Worm (Caenorhabditis elegans) whole organism, midembryonic: ENCODE data around the gene tmem-258.

ENCODE experiments used
- cog-1 ChIP-seq: sonication (generic microtip); optimal IDR thresholded peaks from 2 replicates; lab custom pipeline; 2016; ENCODE audit warnings: missing genetic modification characterization, missing compliant biosample characterization
- flt-1 ChIP-seq: fragments of 200-800 bp; sonication (Bioruptor generic); IDR thresholded peaks from 2 replicates; pipeline ENCODE4 v1.3.6; 2022; ENCODE audit warnings: missing genetic modification characterization, missing compliant biosample characterization
- klf-2 ChIP-seq: fragments of 200-800 bp; sonication (Bioruptor generic); conservative IDR thresholded peaks from 2 replicates; pipeline ENCODE4 v1.3.6; 2022; ENCODE audit warnings: missing genetic modification reagents, missing genetic modification characterization, missing compliant biosample characterization
- ref-1 ChIP-seq: fragments of 200-800 bp; sonication (Bioruptor generic); conservative IDR thresholded peaks from 2 replicates; pipeline ENCODE4 v1.3.6; 2022; ENCODE audit warnings: missing genetic modification reagents, missing genetic modification characterization, missing compliant biosample characterization
- tab-1 ChIP-seq: fragments of 200-800 bp; sonication (Bioruptor generic); IDR thresholded peaks from 2 replicates; pipeline ENCODE4 v1.3.6; 2022; ENCODE audit warnings: missing genetic modification characterization, missing compliant biosample characterization
- ztf-23 ChIP-seq: fragments of 200-800 bp; sonication (Bioruptor generic); IDR thresholded peaks from 2 replicates; pipeline ENCODE4 v1.3.6; 2022; ENCODE audit warnings: missing genetic modification reagents, missing genetic modification characterization, missing compliant biosample characterization
- ztf-29 ChIP-seq: fragments of 200-800 bp; sonication (Bioruptor generic); IDR thresholded peaks from 2 replicates; pipeline ENCODE4 v1.3.6; 2022; ENCODE audit warnings: missing genetic modification reagents, missing genetic modification characterization, missing compliant biosample characterization

- TF ChIP-seq tab-1 (GFP tag; lab: Robert Waterston, UW), result no peak
- TF ChIP-seq ztf-29 (GFP tag; lab: Robert Waterston, UW), result no peak
- TF ChIP-seq ztf-23 (GFP tag; lab: Robert Waterston, UW), result no peak
- no peak for TF ChIP-seq klf-2
- TF ChIP-seq flt-1 (GFP tag; lab: Robert Waterston, UW), result no peak
- TF ChIP-seq cog-1 (tag; lab: Kevin White, UChicago), result no peak
- no peak for TF ChIP-seq ref-1 (GFP tag; lab: Robert Waterston, UW)
Observed at ce11 chrV:7021772-7022171, 41.2 kb upstream of the tmem-258 start, which contains the start of gene F20A1.4.
